Worm (Caenorhabditis elegans) whole organism, L4 larva: ENCODE measurements around the gene kel-8.

Experiments
- R02D3.7 ChIP-seq: fragments of 150-350 bp; sonication (generic microtip); optimal IDR thresholded peaks from 3 replicates; lab custom pipeline; 2014; ENCODE audit warnings: missing biosample characterization, missing genetic modification characterization
- ama-1 ChIP-seq: fragments of 150-350 bp; optimal IDR thresholded peaks from 2 replicates; lab custom pipeline; 2014; ENCODE audit warnings: inconsistent platforms, mixed read lengths
- ceh-32 ChIP-seq: sonication (generic microtip); optimal IDR thresholded peaks from 2 replicates; lab custom pipeline; 2016; ENCODE audit warnings: mild to moderate bottlenecking, missing genetic modification characterization, missing compliant biosample characterization; ENCODE audit not compliant: poor library complexity
- lim-7 ChIP-seq: fragments of 200-800 bp; sonication (Bioruptor generic); IDR thresholded peaks from 2 replicates; pipeline ENCODE4 v1.3.6; 2022; ENCODE audit warnings: missing genetic modification characterization, missing compliant biosample characterization
- unc-39 ChIP-seq: sonication (generic microtip); optimal IDR thresholded peaks from 2 replicates; lab custom pipeline; 2017; ENCODE audit warnings: missing biosample characterization, missing genetic modification characterization

- TF ChIP-seq unc-39 (tag; lab: Kevin White, UChicago) (no peak), lim-7 (GFP tag; lab: Robert Waterston, UW) (no peak), R02D3.7 (no peak), ceh-32 (tag; lab: Kevin White, UChicago) (no peak), ama-1 (lab: Kevin White, UChicago) (no peak)
These were observed 57.0 kb downstream of the kel-8 start, which contains the start of gene str-33 for ce11 chrV:2728236-2728635.
